Worm (Caenorhabditis elegans) whole organism, L1 larva: ENCODE data around the gene C07A9.13.

Experiments
- C04F5.9 ChIP-seq: sonication (generic microtip); optimal IDR thresholded peaks from 2 replicates; lab custom pipeline; 2016; ENCODE audit warnings: missing genetic modification characterization, missing compliant biosample characterization
- C16A3.4 ChIP-seq: fragments of 150-350 bp; optimal IDR thresholded peaks from 2 replicates; lab custom pipeline; 2014; ENCODE audit warnings: missing biosample characterization, missing genetic modification characterization
- Y116A8C.19 ChIP-seq: sonication (generic microtip); optimal IDR thresholded peaks from 2 replicates; lab custom pipeline; 2016; ENCODE audit warnings: missing compliant biosample characterization, missing genetic modification characterization, borderline replicate concordance
- alr-1 ChIP-seq: fragments of 200-800 bp; sonication (Bioruptor generic); optimal IDR thresholded peaks from 2 replicates; lab custom pipeline; 2018; ENCODE audit warnings: borderline replicate concordance, mild to moderate bottlenecking, missing genetic modification characterization, missing compliant biosample characterization
- blmp-1 ChIP-seq: fragments of 150-350 bp; optimal IDR thresholded peaks from 2 replicates; lab custom pipeline; 2014; ENCODE audit warnings: missing biosample characterization, missing genetic modification characterization
- ceh-63 ChIP-seq: fragments of 200-800 bp; sonication (Bioruptor generic); optimal IDR thresholded peaks from 2 replicates; lab custom pipeline; 2018; ENCODE audit warnings: mild to moderate bottlenecking, missing genetic modification characterization, missing compliant biosample characterization
- ceh-88 ChIP-seq: fragments of 200-800 bp; sonication (Bioruptor generic); IDR thresholded peaks from 2 replicates; pipeline ENCODE4 v1.3.6; 2022; ENCODE audit warnings: missing genetic modification characterization, missing compliant biosample characterization
- ceh-90 ChIP-seq: sonication (generic microtip); optimal IDR thresholded peaks from 2 replicates; lab custom pipeline; 2016; ENCODE audit warnings: missing genetic modification characterization, missing compliant biosample characterization
- dpl-1 ChIP-seq, 3 experiments: fragments of 150-350 bp in 2 of 3; sonication (generic microtip) in 1 of 3; optimal IDR thresholded peaks; 2 replicates each; lab custom pipeline; 2014 to 2017; ENCODE audit warnings: missing biosample characterization in 3 of 3, missing genetic modification characterization in 3 of 3, missing genetic modification reagents in 3 of 3
- dsc-1 ChIP-seq: sonication (generic microtip); optimal IDR thresholded peaks from 2 replicates; lab custom pipeline; 2016; ENCODE audit warnings: mild to moderate bottlenecking, missing genetic modification characterization, missing compliant biosample characterization
- efl-1 ChIP-seq, 4 experiments: fragments of 150-350 bp; optimal IDR thresholded peaks in 3 of 4; peaks in 1 of 4; 1 replicate in 1 of 4; 2 replicates in 3 of 4; lab custom pipeline; 2014; ENCODE audit warnings: missing biosample characterization in 2 of 4, missing genetic modification characterization in 2 of 4, missing genetic modification reagents in 2 of 4
- efl-3 ChIP-seq: fragments of 200-800 bp; sonication (Bioruptor generic); optimal IDR thresholded peaks from 2 replicates; lab custom pipeline; 2018; ENCODE audit warnings: mild to moderate bottlenecking, missing genetic modification characterization, missing compliant biosample characterization
- egl-13 ChIP-seq: sonication (generic microtip); optimal IDR thresholded peaks from 2 replicates; lab custom pipeline; 2016; ENCODE audit warnings: missing genotype, missing genetic modification reagents, missing genetic modification characterization, missing compliant biosample characterization
- egl-27 ChIP-seq, 2 experiments: fragments of 150-350 bp in 1 of 2; sonication (generic microtip); optimal IDR thresholded peaks; 3 replicates each; lab custom pipeline; 2017 to 2018; ENCODE audit warnings: missing biosample characterization in 2 of 2, missing genetic modification characterization in 2 of 2, missing genetic modification reagents in 2 of 2
- elt-3 ChIP-seq, 6 experiments: fragments of 150-350 bp in 1 of 6; sonication (generic microtip); optimal IDR thresholded peaks; 2 replicates each; lab custom pipeline; 2017 to 2018; ENCODE audit warnings: missing biosample characterization in 6 of 6, missing genetic modification characterization in 6 of 6, inconsistent platforms in 1 of 6
- ets-5 ChIP-seq: fragments of 200-800 bp; sonication (Bioruptor generic); IDR thresholded peaks from 2 replicates; pipeline ENCODE4 v1.3.6; 2022; ENCODE audit warnings: missing genetic modification characterization, missing compliant biosample characterization
- fkh-4 ChIP-seq: sonication (generic microtip); optimal IDR thresholded peaks from 2 replicates; lab custom pipeline; 2016; ENCODE audit warnings: missing compliant biosample characterization, missing genetic modification characterization, borderline replicate concordance
- fkh-8 ChIP-seq: sonication (generic microtip); optimal IDR thresholded peaks from 2 replicates; lab custom pipeline; 2016; ENCODE audit warnings: mild to moderate bottlenecking, missing genetic modification characterization, missing compliant biosample characterization
- hlh-17 ChIP-seq: fragments of 200-800 bp; sonication (Bioruptor generic); optimal IDR thresholded peaks from 2 replicates; lab custom pipeline; 2018; ENCODE audit warnings: missing genetic modification characterization, mild to moderate bottlenecking, missing compliant biosample characterization, moderate library complexity, borderline replicate concordance
- isw-1 ChIP-seq: fragments of 200-800 bp; sonication (Bioruptor generic); IDR thresholded peaks from 2 replicates; pipeline ENCODE4 v1.3.6; 2022; ENCODE audit warnings: missing genetic modification characterization, missing compliant biosample characterization
- jun-1 ChIP-seq: fragments of 150-350 bp; optimal IDR thresholded peaks from 2 replicates; lab custom pipeline; 2014; ENCODE audit warnings: missing biosample characterization, missing genetic modification reagents, missing genetic modification characterization
- lin-13 ChIP-seq: fragments of 150-350 bp; optimal IDR thresholded peaks from 2 replicates; lab custom pipeline; 2014; ENCODE audit warnings: missing biosample characterization, missing genetic modification reagents, missing genetic modification characterization
- lin-14 ChIP-seq: fragments of 200-800 bp; sonication (Bioruptor generic); optimal IDR thresholded peaks from 2 replicates; lab custom pipeline; 2018; ENCODE audit warnings: mild to moderate bottlenecking, missing genetic modification characterization, moderate library complexity, missing compliant biosample characterization
- lin-35 ChIP-seq, 2 experiments: fragments of 150-350 bp; optimal IDR thresholded peaks; 2 replicates each; lab custom pipeline; 2014; ENCODE audit warnings: missing biosample characterization in 2 of 2, missing genetic modification characterization in 2 of 2, missing genetic modification reagents in 2 of 2
- lin-39 ChIP-seq: fragments of 150-350 bp; optimal IDR thresholded peaks from 2 replicates; lab custom pipeline; 2014; ENCODE audit warnings: missing biosample characterization, missing genetic modification reagents, missing genetic modification characterization
- mep-1 ChIP-seq: fragments of 150-350 bp; optimal IDR thresholded peaks from 2 replicates; lab custom pipeline; 2014; ENCODE audit warnings: missing biosample characterization, missing genetic modification characterization
- nhr-12 ChIP-seq: sonication (generic microtip); optimal IDR thresholded peaks from 2 replicates; lab custom pipeline; 2017; ENCODE audit warnings: missing biosample characterization, missing genetic modification characterization
- nhr-19 ChIP-seq: fragments of 200-800 bp; sonication (Bioruptor generic); conservative IDR thresholded peaks from 2 replicates; pipeline ENCODE4 v1.3.6; 2022; ENCODE audit warnings: missing genetic modification characterization, missing compliant biosample characterization
- nhr-20 ChIP-seq: sonication (generic microtip); optimal IDR thresholded peaks from 2 replicates; lab custom pipeline; 2016; ENCODE audit warnings: mild to moderate bottlenecking, missing genetic modification characterization, missing compliant biosample characterization
- nhr-28 ChIP-seq: fragments of 150-350 bp; optimal IDR thresholded peaks from 2 replicates; lab custom pipeline; 2014; ENCODE audit warnings: missing biosample characterization, missing genetic modification characterization
- nhr-47 ChIP-seq: sonication (generic microtip); optimal IDR thresholded peaks from 2 replicates; lab custom pipeline; 2016; ENCODE audit warnings: mild to moderate bottlenecking, missing genetic modification characterization, moderate library complexity, missing compliant biosample characterization
- nhr-71 ChIP-seq: sonication (generic microtip); optimal IDR thresholded peaks from 2 replicates; lab custom pipeline; 2016; ENCODE audit warnings: mild to moderate bottlenecking, missing genetic modification characterization, moderate library complexity, missing compliant biosample characterization
- nhr-76 ChIP-seq: sonication (generic microtip); optimal IDR thresholded peaks from 2 replicates; lab custom pipeline; 2017; ENCODE audit warnings: missing biosample characterization, missing genetic modification characterization
- nhr-77 ChIP-seq: fragments of 150-350 bp; optimal IDR thresholded peaks from 2 replicates; lab custom pipeline; 2014; ENCODE audit warnings: missing biosample characterization, missing genetic modification characterization
- nhr-84 ChIP-seq: sonication (generic microtip); optimal IDR thresholded peaks from 2 replicates; lab custom pipeline; 2017; ENCODE audit warnings: missing biosample characterization, missing genetic modification characterization
- nhr-85 ChIP-seq: sonication (generic microtip); peaks from one replicate; lab custom pipeline; 2016; ENCODE audit warnings: missing genetic modification characterization, inconsistent platforms, missing compliant biosample characterization
- pag-3 ChIP-seq: sonication (generic microtip); optimal IDR thresholded peaks from 2 replicates; lab custom pipeline; 2017; ENCODE audit warnings: missing genetic modification characterization, mild to moderate bottlenecking, missing compliant biosample characterization, antibody characterized with exemption, borderline replicate concordance; ENCODE audit not compliant: insufficient read depth
- pqm-1 ChIP-seq: sonication (generic microtip); optimal IDR thresholded peaks from 3 replicates; lab custom pipeline; 2017; ENCODE audit warnings: missing biosample characterization, missing genetic modification characterization
- rnt-1 ChIP-seq: sonication (generic microtip); optimal IDR thresholded peaks from 2 replicates; lab custom pipeline; 2016; ENCODE audit warnings: mild to moderate bottlenecking, missing genetic modification characterization, moderate library complexity, missing compliant biosample characterization
- skn-1 ChIP-seq: fragments of 150-350 bp; optimal IDR thresholded peaks from 2 replicates; lab custom pipeline; 2014; ENCODE audit warnings: missing biosample characterization, missing genetic modification characterization
- snpc-4 ChIP-seq: fragments of 150-350 bp; optimal IDR thresholded peaks from 2 replicates; lab custom pipeline; 2014; ENCODE audit warnings: missing biosample characterization, missing genetic modification characterization
- snu-23 ChIP-seq: sonication (generic microtip); optimal IDR thresholded peaks from 2 replicates; lab custom pipeline; 2016; ENCODE audit warnings: missing genetic modification characterization, missing compliant biosample characterization
- sox-4 ChIP-seq: sonication (generic microtip); optimal IDR thresholded peaks from 2 replicates; lab custom pipeline; 2016; ENCODE audit warnings: missing genetic modification characterization, missing compliant biosample characterization
- sptf-1 ChIP-seq: fragments of 150-350 bp; optimal IDR thresholded peaks from 2 replicates; lab custom pipeline; 2014; ENCODE audit warnings: missing biosample characterization, missing genetic modification characterization
- sup-37 ChIP-seq: fragments of 200-800 bp; sonication (Bioruptor generic); optimal IDR thresholded peaks from 2 replicates; lab custom pipeline; 2018; ENCODE audit warnings: mild to moderate bottlenecking, missing genetic modification characterization, missing compliant biosample characterization
- tbx-2 ChIP-seq: sonication (generic microtip); optimal IDR thresholded peaks from 2 replicates; lab custom pipeline; 2016; ENCODE audit warnings: missing genetic modification characterization, missing compliant biosample characterization
- tlp-1 ChIP-seq: fragments of 150-350 bp; optimal IDR thresholded peaks from 2 replicates; lab custom pipeline; 2014; ENCODE audit warnings: missing biosample characterization, missing genetic modification characterization
- unc-30 ChIP-seq: sonication (generic microtip); optimal IDR thresholded peaks from 2 replicates; lab custom pipeline; 2017; ENCODE audit warnings: missing biosample characterization, missing genetic modification characterization
- unc-62 ChIP-seq: fragments of 150-350 bp; optimal IDR thresholded peaks from 2 replicates; lab custom pipeline; 2014; ENCODE audit warnings: missing biosample characterization, missing genetic modification reagents, missing genetic modification characterization
- vab-15 ChIP-seq: sonication (generic microtip); optimal IDR thresholded peaks from 2 replicates; lab custom pipeline; 2017; ENCODE audit warnings: missing genotype, mild to moderate bottlenecking, missing genetic modification characterization, missing compliant biosample characterization
- zag-1 ChIP-seq: fragments of 150-350 bp; optimal IDR thresholded peaks from 2 replicates; lab custom pipeline; 2014; ENCODE audit warnings: missing biosample characterization, missing genetic modification characterization

C07A9.13 gene

DNA sequence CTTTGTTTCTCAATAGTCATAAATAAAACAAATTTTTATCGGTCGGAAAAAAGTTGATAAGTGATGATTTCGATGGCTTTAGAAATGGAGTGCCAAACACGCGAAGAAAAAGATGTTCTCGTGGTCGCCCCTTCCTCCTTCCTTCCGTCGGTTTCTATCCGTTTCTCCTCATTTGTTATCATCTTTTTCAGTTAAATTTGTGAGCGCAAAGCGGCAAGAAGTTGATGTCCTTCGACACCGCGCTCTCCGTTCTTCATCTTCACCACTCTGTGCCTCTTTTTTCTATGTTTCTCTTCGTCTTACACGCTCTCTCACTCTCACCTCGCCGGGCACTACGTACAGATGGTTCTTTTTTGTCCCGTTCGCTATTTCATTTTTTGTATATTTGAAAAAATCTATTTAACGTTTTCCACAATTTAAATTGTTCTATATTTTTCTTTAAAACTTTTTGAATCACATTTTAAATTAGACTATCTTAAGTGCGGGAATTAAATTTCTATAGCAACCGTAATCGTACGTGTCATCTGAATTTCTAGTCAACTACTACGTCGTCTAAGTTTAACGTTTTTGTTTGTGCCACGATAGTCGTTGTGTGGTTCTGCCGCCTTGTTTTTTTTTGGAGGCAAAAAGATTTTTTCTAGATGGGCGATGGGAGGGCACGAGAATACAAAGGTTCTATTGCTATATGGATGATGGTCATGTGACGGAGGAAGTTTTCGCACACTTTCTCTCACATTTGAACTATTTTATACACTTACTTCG lies 17.7 kb upstream of the C07A9.13 start:
- TF ChIP-seq nhr-28 (tag; lab: Kevin White, UChicago) (no peak), nhr-85 (tag; lab: Kevin White, UChicago) (peak; percentile 71), nhr-71 (tag; lab: Kevin White, UChicago) (peak; percentile 36), elt-3 (tag; optimal IDR thresholded peaks at IDR 0.05; lab: Kevin White, UChicago) (peak in 1 of 6 experiments; percentile 43), snpc-4 (tag; lab: Kevin White, UChicago) (no peak), lin-13 (GFP tag; lab: Kevin White, UChicago) (no peak), sup-37 (GFP tag; lab: Kevin White, UChicago) (no peak), nhr-84 (tag; lab: Kevin White, UChicago) (no peak), unc-62 (no peak), sptf-1 (no peak), nhr-12 (no peak), egl-13 (tag; lab: Kevin White, UChicago) (no peak), nhr-77 (tag; lab: Kevin White, UChicago) (no peak), ceh-63 (GFP tag; lab: Kevin White, UChicago) (no peak), fkh-4 (no peak), ets-5 (GFP tag; lab: Robert Waterston, UW) (no peak), snu-23 (peak; percentile 1), jun-1 (tag; lab: Kevin White, UChicago) (no peak), Y116A8C.19 (tag; lab: Kevin White, UChicago) (no peak), dsc-1 (tag; lab: Kevin White, UChicago) (no peak), ceh-88 (GFP tag; lab: Robert Waterston, UW) (no peak), alr-1 (tag; lab: Kevin White, UChicago) (no peak), skn-1 (peak; percentile 1), efl-3 (GFP tag; lab: Kevin White, UChicago) (no peak), nhr-19 (GFP tag; lab: Robert Waterston, UW) (no peak), efl-1 (optimal IDR thresholded peaks at IDR 0.05; lab: Kevin White, UChicago) (peak in 1 of 2 experiments; percentile 1), efl-1 (GFP tag; optimal IDR thresholded peaks at IDR 0.05 in 1 of 2; lab: Kevin White, UChicago) (peak in 1 of 2 experiments; percentile 73), tlp-1 (tag; lab: Kevin White, UChicago) (no peak), fkh-8 (tag; lab: Kevin White, UChicago) (no peak), rnt-1 (tag; lab: Kevin White, UChicago) (peak; percentile 17), sox-4 (tag; lab: Kevin White, UChicago) (no peak), pag-3 (tag; lab: Kevin White, UChicago) (peak; percentile 30), hlh-17 (GFP tag; lab: Kevin White, UChicago) (no peak), lin-14 (peak; percentile 91), nhr-20 (tag; lab: Kevin White, UChicago) (no peak), unc-30 (no peak), ceh-90 (tag; lab: Kevin White, UChicago) (no peak), egl-27 (tag; optimal IDR thresholded peaks at IDR 0.05; lab: Kevin White, UChicago) (no peak), tbx-2 (no peak), isw-1 (GFP tag; lab: Robert Waterston, UW) (no peak), C04F5.9 (no peak), lin-39 (tag; lab: Kevin White, UChicago) (no peak), C16A3.4 (tag; lab: Kevin White, UChicago) (no peak), dpl-1 (GFP tag; optimal IDR thresholded peaks at IDR 0.05; lab: Kevin White, UChicago) (no peak), vab-15 (no peak), zag-1 (tag; lab: Kevin White, UChicago) (no peak), blmp-1 (peak; percentile 36), lin-35 (GFP tag; optimal IDR thresholded peaks at IDR 0.05; lab: Kevin White, UChicago) (peak in 1 of 2 experiments; percentile 29), pqm-1 (tag; lab: Kevin White, UChicago) (no peak), mep-1 (tag; lab: Kevin White, UChicago) (peak; percentile 7), nhr-76 (tag; lab: Kevin White, UChicago) (no peak), nhr-47 (tag; lab: Kevin White, UChicago) (no peak)
